Fruit fly (Drosophila melanogaster) whole organism, prepupa: ENCODE results near the gene Snr1.

ENCODE experiments used
- Blimp-1 ChIP-seq: fragments of 200-800 bp; sonication (Bioruptor generic); optimal IDR thresholded peaks from 3 replicates; lab custom pipeline; 2017; ENCODE audit warnings: missing biosample characterization, missing genetic modification characterization, mild to moderate bottlenecking, moderate library complexity, missing genetic modification reagents
- CG10631 ChIP-seq: fragments of 200-800 bp; sonication (Bioruptor generic); optimal IDR thresholded peaks from 2 replicates; lab custom pipeline; 2016; ENCODE audit warnings: missing biosample characterization, missing genetic modification characterization
- CG10669 ChIP-seq: fragments of 200-800 bp; sonication (Bioruptor generic); optimal IDR thresholded peaks from 3 replicates; lab custom pipeline; 2018; ENCODE audit warnings: missing biosample characterization, mild to moderate bottlenecking, missing genetic modification characterization, moderate library complexity
- CG11762 ChIP-seq: fragments of 200-800 bp; sonication (Bioruptor generic); optimal IDR thresholded peaks from 3 replicates; lab custom pipeline; 2016; ENCODE audit warnings: missing biosample characterization, missing genetic modification characterization; ENCODE audit not compliant: insufficient read depth
- CG11902 ChIP-seq: fragments of 200-800 bp; sonication (Bioruptor generic); optimal IDR thresholded peaks from 3 replicates; lab custom pipeline; 2016; ENCODE audit warnings: missing biosample characterization, missing genetic modification characterization
- CG15336 ChIP-seq: fragments of 200-800 bp; sonication (Bioruptor generic); IDR thresholded peaks from 2 replicates; pipeline ENCODE4 v1.3.6; 2022; ENCODE audit warnings: missing biosample characterization, missing genetic modification characterization
- CG1621 ChIP-seq: fragments of 200-800 bp; sonication (Bioruptor generic); optimal IDR thresholded peaks from 3 replicates; lab custom pipeline; 2018; ENCODE audit warnings: missing biosample characterization, mild to moderate bottlenecking, missing genetic modification characterization
- CG16779 ChIP-seq: fragments of 200-800 bp; sonication (Bioruptor generic); optimal IDR thresholded peaks from 3 replicates; lab custom pipeline; 2017; ENCODE audit warnings: missing biosample characterization, mild to moderate bottlenecking, missing genetic modification characterization
- CG3032 ChIP-seq: fragments of 200-800 bp; optimal IDR thresholded peaks from 2 replicates; lab custom pipeline; 2019; ENCODE audit warnings: missing biosample characterization, mild to moderate bottlenecking, missing genetic modification characterization, moderate library complexity
- CG31627 ChIP-seq: fragments of 200-800 bp; sonication (Bioruptor generic); optimal IDR thresholded peaks from 3 replicates; lab custom pipeline; 2016; ENCODE audit warnings: missing biosample characterization, missing genetic modification characterization
- CG32006 ChIP-seq: fragments of 200-800 bp; sonication (Bioruptor generic); optimal IDR thresholded peaks from 3 replicates; lab custom pipeline; 2017; ENCODE audit warnings: missing biosample characterization, mild to moderate bottlenecking, missing genetic modification characterization
- CG34406 ChIP-seq: fragments of 200-800 bp; sonication (Bioruptor generic); optimal IDR thresholded peaks from 3 replicates; lab custom pipeline; 2016; ENCODE audit warnings: missing biosample characterization, missing genetic modification characterization
- CG3919 ChIP-seq: fragments of 200-800 bp; sonication (Bioruptor generic); optimal IDR thresholded peaks from 3 replicates; lab custom pipeline; 2016; ENCODE audit warnings: missing biosample characterization, missing genetic modification characterization
- CG4318 ChIP-seq: fragments of 200-800 bp; sonication (Bioruptor generic); optimal IDR thresholded peaks from 3 replicates; lab custom pipeline; 2017; ENCODE audit warnings: missing biosample characterization, mild to moderate bottlenecking, missing genetic modification characterization
- CG6163 ChIP-seq: fragments of 200-800 bp; sonication (Bioruptor generic); IDR thresholded peaks from 3 replicates; pipeline ENCODE4 v1.3.6; 2022; ENCODE audit warnings: missing biosample characterization, missing genetic modification characterization
- CG6276 ChIP-seq: fragments of 200-800 bp; sonication (Bioruptor generic); optimal IDR thresholded peaks from 2 replicates; lab custom pipeline; 2017; ENCODE audit warnings: missing biosample characterization, mild to moderate bottlenecking, missing genetic modification characterization
- CG6792 ChIP-seq: fragments of 200-800 bp; sonication (Bioruptor generic); optimal IDR thresholded peaks from 3 replicates; lab custom pipeline; 2016; ENCODE audit warnings: missing biosample characterization, missing genetic modification characterization
- CG6808 ChIP-seq: fragments of 200-800 bp; sonication (Bioruptor generic); optimal IDR thresholded peaks from 3 replicates; lab custom pipeline; 2017; ENCODE audit warnings: missing biosample characterization, missing genetic modification characterization, mild to moderate bottlenecking, moderate library complexity, missing genetic modification reagents
- CG6854 ChIP-seq: fragments of 200-800 bp; sonication (Bioruptor generic); optimal IDR thresholded peaks from 2 replicates; lab custom pipeline; 2017; ENCODE audit warnings: missing biosample characterization, mild to moderate bottlenecking, missing genetic modification characterization
- CG7368 ChIP-seq: fragments of 200-800 bp; sonication (Bioruptor generic); optimal IDR thresholded peaks from 3 replicates; lab custom pipeline; 2016; ENCODE audit warnings: missing biosample characterization, missing genetic modification characterization
- CG8119 ChIP-seq: fragments of 200-800 bp; sonication (Bioruptor generic); IDR thresholded peaks from 3 replicates; pipeline ENCODE4 v1.3.6; 2022; ENCODE audit warnings: missing biosample characterization, missing genetic modification characterization
- CG8632 ChIP-seq: fragments of 200-800 bp; sonication (Bioruptor generic); optimal IDR thresholded peaks from 3 replicates; lab custom pipeline; 2016; ENCODE audit warnings: missing biosample characterization, missing genetic modification characterization
- CG9139 ChIP-seq: fragments of 200-800 bp; sonication (Bioruptor generic); optimal IDR thresholded peaks from 3 replicates; lab custom pipeline; 2017; ENCODE audit warnings: missing biosample characterization, mild to moderate bottlenecking, missing genetic modification characterization
- Eip78C ChIP-seq: fragments of 200-800 bp; sonication (Bioruptor generic); peaks from one replicate; lab custom pipeline; 2016; ENCODE audit warnings: missing biosample characterization, missing genetic modification characterization
- Eip93F ChIP-seq: fragments of 200-800 bp; sonication (Bioruptor generic); optimal IDR thresholded peaks from 2 replicates; lab custom pipeline; 2016; ENCODE audit warnings: missing biosample characterization, mild to moderate bottlenecking, missing genetic modification characterization
- Ets21C ChIP-seq: fragments of 200-800 bp; sonication (Bioruptor generic); optimal IDR thresholded peaks from 3 replicates; lab custom pipeline; 2016; ENCODE audit warnings: missing biosample characterization, missing genetic modification characterization
- Ets96B ChIP-seq: fragments of 200-800 bp; optimal IDR thresholded peaks from 2 replicates; lab custom pipeline; 2019; ENCODE audit warnings: missing biosample characterization, mild to moderate bottlenecking, missing genetic modification characterization, moderate library complexity
- Gug ChIP-seq: fragments of 200-800 bp; sonication (Bioruptor generic); IDR thresholded peaks from 2 replicates; pipeline ENCODE4 v1.3.6; 2022; ENCODE audit warnings: missing biosample characterization, missing genetic modification characterization
- Hr38 ChIP-seq: sonication (Bioruptor generic); optimal IDR thresholded peaks from 2 replicates; lab custom pipeline; 2016; ENCODE audit warnings: missing biosample characterization, missing genetic modification characterization
- Lpt ChIP-seq: fragments of 200-800 bp; sonication (Bioruptor generic); optimal IDR thresholded peaks from 3 replicates; lab custom pipeline; 2016; ENCODE audit warnings: missing biosample characterization, missing genetic modification characterization
- Met ChIP-seq: fragments of 200-800 bp; sonication (Bioruptor generic); optimal IDR thresholded peaks from 3 replicates; lab custom pipeline; 2016; ENCODE audit warnings: missing biosample characterization, missing genetic modification characterization
- OdsH ChIP-seq: fragments of 200-800 bp; sonication (Bioruptor generic); optimal IDR thresholded peaks from 3 replicates; lab custom pipeline; 2016; ENCODE audit warnings: missing biosample characterization, missing genetic modification characterization
- Sox102F ChIP-seq: fragments of 200-800 bp; sonication (Bioruptor generic); optimal IDR thresholded peaks from 2 replicates; lab custom pipeline; 2016; ENCODE audit warnings: missing biosample characterization, mild to moderate bottlenecking, missing genetic modification characterization
- Sox14 ChIP-seq: fragments of 200-800 bp; sonication (Bioruptor generic); optimal IDR thresholded peaks from 3 replicates; lab custom pipeline; 2016; ENCODE audit warnings: missing biosample characterization, missing genetic modification characterization
- achi ChIP-seq: fragments of 200-800 bp; sonication (Bioruptor generic); optimal IDR thresholded peaks from 3 replicates; lab custom pipeline; 2016; ENCODE audit warnings: missing biosample characterization, missing genetic modification characterization
- acj6 ChIP-seq: fragments of 200-800 bp; sonication (Bioruptor generic); optimal IDR thresholded peaks from 3 replicates; lab custom pipeline; 2016; ENCODE audit warnings: missing biosample characterization, missing genetic modification characterization
- dac ChIP-seq: fragments of 200-800 bp; sonication (Bioruptor generic); optimal IDR thresholded peaks from 2 replicates; lab custom pipeline; 2017; ENCODE audit warnings: missing biosample characterization, mild to moderate bottlenecking, missing genetic modification characterization
- dsx ChIP-seq: fragments of 200-800 bp; optimal IDR thresholded peaks from 3 replicates; lab custom pipeline; 2019; ENCODE audit warnings: missing biosample characterization, mild to moderate bottlenecking, missing genetic modification characterization, moderate library complexity; ENCODE audit not compliant: poor library complexity, severe bottlenecking
- eg ChIP-seq: fragments of 200-800 bp; sonication (Bioruptor generic); IDR thresholded peaks from 3 replicates; pipeline ENCODE4 v1.3.6; 2022; ENCODE audit warnings: missing biosample characterization, missing genetic modification characterization
- esn ChIP-seq: fragments of 200-800 bp; sonication (Bioruptor generic); optimal IDR thresholded peaks from 2 replicates; lab custom pipeline; 2016; ENCODE audit warnings: missing biosample characterization, mild to moderate bottlenecking, missing genetic modification characterization, moderate library complexity
- fd85E ChIP-seq: fragments of 200-800 bp; sonication (Bioruptor generic); optimal IDR thresholded peaks from 3 replicates; lab custom pipeline; 2016; ENCODE audit warnings: missing biosample characterization, missing genetic modification characterization
- fkh ChIP-seq: fragments of 200-800 bp; sonication (Bioruptor generic); optimal IDR thresholded peaks from 3 replicates; lab custom pipeline; 2017; ENCODE audit warnings: missing biosample characterization, mild to moderate bottlenecking, missing genetic modification characterization, moderate library complexity
- lz ChIP-seq: fragments of 200-800 bp; sonication (Bioruptor generic); optimal IDR thresholded peaks from 3 replicates; lab custom pipeline; 2016; ENCODE audit warnings: missing biosample characterization, missing genetic modification characterization
- net ChIP-seq: fragments of 200-800 bp; sonication (Bioruptor generic); optimal IDR thresholded peaks from 3 replicates; lab custom pipeline; 2016; ENCODE audit warnings: missing biosample characterization, missing genetic modification characterization
- pdm3 ChIP-seq: fragments of 200-800 bp; sonication (Bioruptor generic); optimal IDR thresholded peaks from 3 replicates; lab custom pipeline; 2016; ENCODE audit warnings: missing biosample characterization, missing genetic modification characterization
- salr ChIP-seq, 2 experiments: fragments of 200-800 bp; sonication (Bioruptor generic); optimal IDR thresholded peaks; 3 replicates each; lab custom pipeline; 2016 to 2018; ENCODE audit warnings: missing biosample characterization in 2 of 2, missing genetic modification characterization in 2 of 2, mild to moderate bottlenecking in 1 of 2
- ss ChIP-seq, 2 experiments: fragments of 200-800 bp; sonication (Bioruptor generic); optimal IDR thresholded peaks; 2 replicates in 1 of 2; 3 replicates in 1 of 2; lab custom pipeline; 2017 to 2018; ENCODE audit warnings: mild to moderate bottlenecking in 2 of 2, missing biosample characterization in 2 of 2, missing genetic modification characterization in 2 of 2, moderate library complexity in 1 of 2
- svp ChIP-seq: fragments of 200-800 bp; sonication (Bioruptor generic); peaks from one replicate; lab custom pipeline; 2016; ENCODE audit warnings: missing biosample characterization, missing genetic modification characterization
- topi ChIP-seq: fragments of 200-800 bp; sonication (Bioruptor generic); optimal IDR thresholded peaks from 3 replicates; lab custom pipeline; 2016; ENCODE audit warnings: missing biosample characterization, missing genetic modification characterization
- vri ChIP-seq: fragments of 200-800 bp; sonication (Bioruptor generic); optimal IDR thresholded peaks from 3 replicates; lab custom pipeline; 2016; ENCODE audit warnings: missing biosample characterization, mild to moderate bottlenecking, missing genetic modification characterization

Snr1 gene

dm6 chr3R:5482790-5483189 is 12.1 kb downstream of the Snr1 start:
- TF ChIP-seq CG11902 (GFP tag; lab: Kevin White, UChicago), result no peak

DNA sequence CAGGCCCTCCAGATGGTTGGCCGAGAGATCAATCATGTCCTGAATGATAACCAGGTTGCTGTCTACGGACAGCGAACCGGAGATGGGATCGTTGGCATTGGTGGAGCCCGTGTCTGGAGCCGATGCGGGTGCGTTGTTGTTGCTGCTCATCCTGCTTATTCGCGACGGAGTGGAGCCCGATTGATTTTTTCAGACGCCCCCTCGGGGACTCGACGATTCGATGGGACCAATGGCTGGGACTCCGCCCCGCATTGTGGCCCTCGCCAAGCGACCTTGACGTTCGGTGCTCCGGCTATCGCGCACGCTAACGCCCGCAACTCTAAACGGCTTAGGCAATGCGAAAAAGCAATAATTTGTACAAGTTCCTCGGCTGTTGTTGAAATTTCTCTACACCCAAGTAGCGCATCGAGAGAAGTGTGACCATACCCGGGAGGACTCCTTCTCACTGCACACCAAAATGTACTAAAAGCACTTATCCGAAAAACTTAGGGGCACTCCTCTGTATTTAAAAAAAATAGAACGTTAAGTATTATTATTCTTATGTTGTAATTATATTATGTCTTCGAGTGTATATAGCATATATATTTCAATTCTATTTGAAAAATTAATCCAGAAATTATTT is 12.9 kb downstream of the Snr1 start, which contains the start of gene ksr:
Gene ksr (minus strand): TSS at position 419 of the 622 bp plus-strand sequence.
- TF ChIP-seq CG31627 (GFP tag; lab: Kevin White, UChicago), result no peak
- TF ChIP-seq CG11762 (GFP tag; lab: Kevin White, UChicago), result no peak
- no peak for TF ChIP-seq CG3919 (GFP tag; lab: Kevin White, UChicago)
- TF ChIP-seq Eip78C (GFP tag; lab: Kevin White, UChicago), result no peak
- no peak for TF ChIP-seq CG10631 (GFP tag; lab: Kevin White, UChicago)
- TF ChIP-seq dac (GFP tag; lab: Kevin White, UChicago), result no peak
- TF ChIP-seq Blimp-1 (GFP tag; lab: Kevin White, UChicago), result no peak
- no peak for TF ChIP-seq CG4318 (GFP tag; lab: Kevin White, UChicago)
- TF ChIP-seq CG6792 (GFP tag; lab: Kevin White, UChicago), result no peak
- TF ChIP-seq pdm3 (GFP tag; lab: Kevin White, UChicago), result no peak
- TF ChIP-seq CG6854 (GFP tag; lab: Kevin White, UChicago), result peak; percentile 36
- no peak for TF ChIP-seq Met (GFP tag; lab: Kevin White, UChicago)
- TF ChIP-seq CG11902 (GFP tag; lab: Kevin White, UChicago), result no peak
- TF ChIP-seq CG8632 (GFP tag; lab: Kevin White, UChicago), result no peak
- TF ChIP-seq CG8119, result no peak
- TF ChIP-seq CG6808, result no peak
- no peak for TF ChIP-seq CG1621
- no peak for TF ChIP-seq ss (GFP tag; optimal IDR thresholded peaks at IDR 0.05; lab: Kevin White, UChicago)
- TF ChIP-seq CG9139 (GFP tag; lab: Kevin White, UChicago), result no peak
- TF ChIP-seq Hr38 (GFP tag; lab: Kevin White, UChicago), result no peak
- TF ChIP-seq OdsH, result no peak
- no peak for TF ChIP-seq Ets21C (GFP tag; lab: Kevin White, UChicago)
- TF ChIP-seq vri (GFP tag; lab: Kevin White, UChicago), result no peak
- TF ChIP-seq fkh (GFP tag; lab: Kevin White, UChicago), result no peak
- TF ChIP-seq CG6163 (GFP tag; lab: Robert Waterston, UW), result peak; percentile 7; the same call in 1 of the 3 replicates
- no peak for TF ChIP-seq CG34406 (GFP tag; lab: Kevin White, UChicago)
- no peak for TF ChIP-seq CG6276 (GFP tag; lab: Kevin White, UChicago)
- no peak for TF ChIP-seq lz (GFP tag; lab: Kevin White, UChicago)
- no peak for TF ChIP-seq topi (GFP tag; lab: Kevin White, UChicago)
- TF ChIP-seq salr (GFP tag; optimal IDR thresholded peaks at IDR 0.05; lab: Kevin White, UChicago), result no peak
- no peak for TF ChIP-seq Sox102F (GFP tag; lab: Kevin White, UChicago)
- no peak for TF ChIP-seq dsx (GFP tag; lab: Kevin White, UChicago)
- no peak for TF ChIP-seq CG7368 (GFP tag; lab: Kevin White, UChicago)
- no peak for TF ChIP-seq CG32006 (GFP tag; lab: Kevin White, UChicago)
- TF ChIP-seq eg (GFP tag; lab: Robert Waterston, UW), result peak; percentile 22; the same call in 1 of the 3 replicates
- no peak for TF ChIP-seq Eip93F (GFP tag; lab: Kevin White, UChicago)
- no peak for TF ChIP-seq Lpt (GFP tag; lab: Kevin White, UChicago)
- TF ChIP-seq CG3032 (tag; lab: Kevin White, UChicago), result peak; percentile 30
- TF ChIP-seq net (GFP tag; lab: Kevin White, UChicago), result no peak
- TF ChIP-seq fd85E, result no peak
- TF ChIP-seq esn, result peak; percentile 29
- no peak for TF ChIP-seq Sox14 (GFP tag; lab: Kevin White, UChicago)
- TF ChIP-seq Ets96B (tag; lab: Kevin White, UChicago), result peak; percentile 18
- TF ChIP-seq CG10669 (GFP tag; lab: Kevin White, UChicago), result no peak
- no peak for TF ChIP-seq achi
- no peak for TF ChIP-seq svp (GFP tag; lab: Kevin White, UChicago)
- no peak for TF ChIP-seq CG15336 (GFP tag; lab: Robert Waterston, UW)
- TF ChIP-seq Gug (GFP tag; lab: Robert Waterston, UW), result no peak
- no peak for TF ChIP-seq CG16779
- TF ChIP-seq acj6 (GFP tag; lab: Kevin White, UChicago), result no peak
